Worm (Caenorhabditis elegans): ENCODE results near the gene zhit-1.

- TF ChIP-seq dao-5 (tag; optimal IDR thresholded peaks at IDR 0.05) (no peak), W03F9.2 (tag; optimal IDR thresholded peaks at IDR 0.05) (no peak)
Measured at ce11 chrV:5580517-5580916, 15.8 kb downstream of the zhit-1 start.
